Worm (Caenorhabditis elegans): ENCODE results near the gene F38B6.6.

Gene F38B6.6

DNA sequence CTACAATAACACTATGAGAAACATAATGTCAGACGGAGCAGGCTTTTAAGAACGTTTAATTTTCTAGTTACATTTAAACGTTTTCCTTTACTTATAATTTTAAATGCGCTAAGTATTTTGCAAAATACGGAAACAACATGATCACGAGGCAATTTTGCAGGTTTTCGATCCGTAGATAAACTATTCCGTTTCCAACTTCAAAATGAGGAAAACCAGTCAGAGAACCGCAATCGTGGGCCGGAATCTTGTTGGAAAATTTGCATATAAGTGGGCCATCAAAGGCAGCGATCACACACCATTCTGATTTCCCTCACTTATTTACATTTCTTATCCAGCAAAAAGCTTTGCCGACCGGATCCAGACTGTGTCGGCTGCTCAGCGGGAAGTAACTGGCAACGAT lies 17.4 kb downstream of the F38B6.6 start, which contains the start of gene col-172 (continued):
- TF ChIP-seq pax-3 (tag; optimal IDR thresholded peaks at IDR 0.05) (no peak), snpc-4 (tag; optimal IDR thresholded peaks at IDR 0.05) (no peak), pqm-1 (tag; optimal IDR thresholded peaks at IDR 0.05) (no peak)

DNA sequence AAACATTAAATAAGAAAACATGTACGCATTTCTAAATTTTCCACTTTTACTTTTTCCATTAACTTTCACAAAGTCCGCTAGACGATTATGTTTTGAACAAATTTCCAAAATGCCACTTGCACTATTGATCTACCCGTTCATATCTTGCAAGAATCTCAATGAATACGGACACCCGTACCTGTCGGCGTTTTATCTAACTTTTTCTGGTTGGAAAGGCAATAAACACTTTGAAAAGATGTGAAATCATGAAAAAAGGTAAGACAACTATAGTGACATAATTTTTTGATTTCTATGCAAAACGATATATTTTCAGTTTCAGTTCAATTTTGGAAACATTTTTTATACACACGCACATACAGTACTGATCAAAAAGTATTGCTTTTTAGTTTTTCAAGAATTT lies 18.2 kb downstream of the F38B6.6 start:
- TF ChIP-seq fkh-4 (tag; optimal IDR thresholded peaks at IDR 0.05; ENCODE audit: borderline replicate concordance) (no peak), xbp-1 (tag; optimal IDR thresholded peaks at IDR 0.05) (no peak), ceh-82 (tag; optimal IDR thresholded peaks at IDR 0.05) (no peak), lin-39 (tag; optimal IDR thresholded peaks at IDR 0.05) (no peak), nhr-77 (tag; optimal IDR thresholded peaks at IDR 0.05) (no peak), jun-1 (tag; optimal IDR thresholded peaks at IDR 0.05) (no peak), snu-23 (GFP tag; optimal IDR thresholded peaks at IDR 0.05) (no peak), nhr-71 (tag; optimal IDR thresholded peaks at IDR 0.05) (no peak), nhr-47 (tag; optimal IDR thresholded peaks at IDR 0.05) (no peak), lin-14 (GFP tag; optimal IDR thresholded peaks at IDR 0.05) (peak; percentile 17), nhr-85 (tag) (peak; percentile 48), efl-1 (optimal IDR thresholded peaks at IDR 0.05) (no peak), efl-1 (GFP tag; optimal IDR thresholded peaks at IDR 0.05 in 1 of 2) (peak in 1 of 2 experiments; percentile 6), ama-1 (optimal IDR thresholded peaks at IDR 0.05) (no peak), blmp-1 (tag; optimal IDR thresholded peaks at IDR 0.05) (peak; percentile 44), efl-3 (GFP tag; optimal IDR thresholded peaks at IDR 0.05) (no peak), pqm-1 (tag; optimal IDR thresholded peaks at IDR 0.05) (no peak)

DNA sequence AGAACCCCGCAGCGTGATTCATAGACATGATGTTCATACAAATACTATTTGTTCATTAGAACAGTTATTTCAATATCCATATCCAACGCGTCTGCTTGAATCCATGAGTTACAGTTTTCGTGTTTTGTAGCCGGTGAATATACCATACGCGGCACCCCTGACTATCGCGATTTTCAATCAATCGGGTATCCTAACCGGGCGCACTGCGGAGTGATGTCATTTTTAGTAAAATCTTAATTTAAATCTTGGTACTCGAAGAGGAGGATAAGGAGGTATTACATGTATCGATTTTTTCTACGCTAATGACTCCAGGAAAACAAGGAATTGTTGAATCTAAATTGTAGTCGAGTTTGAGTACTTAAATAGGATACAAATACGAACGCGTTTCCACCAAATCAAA lies 20.5 kb downstream of the F38B6.6 start:
- TF ChIP-seq zip-4 (GFP tag; optimal IDR thresholded peaks at IDR 0.05) (no peak), elt-2 (tag; optimal IDR thresholded peaks at IDR 0.05) (no peak), nhr-85 (tag) (peak; percentile 83), blmp-1 (tag; optimal IDR thresholded peaks at IDR 0.05) (peak; percentile 12)

DNA sequence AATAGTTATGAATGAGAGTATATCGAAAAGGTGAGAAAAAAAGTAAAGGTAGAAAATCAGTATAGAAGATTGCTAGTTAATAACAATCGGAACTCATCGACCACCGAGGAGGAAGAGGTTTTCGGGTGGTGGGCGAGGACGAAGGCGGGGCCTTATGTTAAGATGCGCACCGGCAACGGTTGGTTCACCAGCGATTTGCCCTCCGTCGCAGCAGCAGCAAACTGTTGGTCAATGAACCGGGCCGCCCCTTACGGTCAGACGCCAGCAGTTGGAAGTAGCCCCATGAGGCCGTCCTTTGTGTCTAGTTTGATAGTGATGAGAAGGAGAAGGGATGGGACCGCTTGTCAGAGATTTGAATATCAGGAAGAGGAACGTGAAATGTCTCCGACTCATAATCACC lies 21.0 kb downstream of the F38B6.6 start, which contains the start of gene nhr-137:
Gene nhr-137, minus strand, starts transcription at position 101 of the 400 bp plus-strand sequence.
- TF ChIP-seq irx-1 (tag; optimal IDR thresholded peaks at IDR 0.05) (no peak), egl-27 (tag; optimal IDR thresholded peaks at IDR 0.05) (no peak), mab-9 (GFP tag; IDR thresholded peaks at IDR 0.05) (no peak), pax-3 (tag; optimal IDR thresholded peaks at IDR 0.05) (no peak), ama-1 (optimal IDR thresholded peaks at IDR 0.05) (no peak), ceh-63 (GFP tag; optimal IDR thresholded peaks at IDR 0.05) (no peak), efl-1 (optimal IDR thresholded peaks at IDR 0.05) (no peak), efl-1 (GFP tag; optimal IDR thresholded peaks at IDR 0.05 in 1 of 2) (peak in 1 of 2 experiments; percentile 37), grh-1 (GFP tag; IDR thresholded peaks at IDR 0.05) (no peak)

DNA sequence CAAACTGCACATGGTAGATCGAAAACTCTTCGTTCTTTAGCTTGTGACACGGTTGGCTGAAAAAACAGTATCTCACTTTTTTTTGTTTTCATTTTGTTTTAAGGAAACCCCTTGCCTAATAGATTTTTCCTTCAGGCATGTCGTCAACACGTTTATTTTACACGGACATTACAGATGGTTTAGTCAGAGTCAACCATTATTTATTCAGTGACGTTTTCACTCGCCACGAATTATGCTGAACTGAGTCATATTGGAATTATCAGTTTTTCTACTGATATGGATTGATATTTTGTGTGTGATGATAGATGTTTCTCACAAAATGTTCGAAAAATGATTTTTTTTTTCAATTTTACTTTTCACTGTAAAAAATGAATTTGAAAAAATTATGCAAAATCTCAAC lies 22.4 kb downstream of the F38B6.6 start:
- TF ChIP-seq elt-2 (tag; optimal IDR thresholded peaks at IDR 0.05) = peak; percentile 22
- TF ChIP-seq unc-130 (tag; optimal IDR thresholded peaks at IDR 0.05) = no peak

DNA sequence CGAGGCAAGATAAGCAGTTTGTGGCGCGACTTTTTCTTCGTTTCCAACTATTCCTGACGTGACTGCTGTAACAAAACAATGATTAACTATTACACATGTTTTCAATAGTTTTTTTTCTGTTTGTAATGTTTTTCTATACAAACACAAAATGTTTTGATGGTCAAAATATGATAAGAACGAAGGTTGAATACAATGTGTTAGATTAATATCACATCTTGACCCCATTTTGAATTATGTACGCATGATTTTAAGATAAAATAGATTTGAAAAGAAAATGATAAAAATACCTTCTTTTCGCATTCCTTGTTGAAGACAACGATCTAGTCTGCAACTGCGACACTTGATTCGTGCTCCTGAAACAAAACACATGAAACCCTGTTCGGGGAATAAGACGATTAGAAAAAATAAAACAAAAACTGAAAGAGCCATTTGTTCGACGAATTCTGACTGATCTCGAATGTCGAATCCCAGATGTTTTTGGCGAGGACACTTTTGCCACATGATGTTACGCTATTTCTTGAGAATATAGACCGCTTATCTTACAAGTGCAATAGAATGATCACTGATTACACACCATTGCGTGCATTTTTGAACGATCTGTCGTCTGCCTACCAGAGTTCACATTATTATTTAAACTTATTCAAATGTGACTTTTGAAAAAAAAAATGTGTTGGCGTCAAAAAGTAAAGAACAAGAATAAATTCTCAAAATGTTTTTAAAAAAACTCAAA lies 24.6 kb downstream of the F38B6.6 start:
- TF ChIP-seq unc-130 (tag; optimal IDR thresholded peaks at IDR 0.05) = no peak
- TF ChIP-seq pqm-1 (tag; optimal IDR thresholded peaks at IDR 0.05) = no peak
- no peak for TF ChIP-seq vab-15 (tag; optimal IDR thresholded peaks at IDR 0.05)
- TF ChIP-seq nhr-76 (tag; optimal IDR thresholded peaks at IDR 0.05) = no peak
- no peak for TF ChIP-seq dpl-1 (GFP tag; optimal IDR thresholded peaks at IDR 0.05)
- TF ChIP-seq lin-35 (GFP tag; optimal IDR thresholded peaks at IDR 0.05) = peak in 1 of 2 experiments; percentile 23
- TF ChIP-seq nhr-71 (tag; optimal IDR thresholded peaks at IDR 0.05) = peak; percentile 42
- TF ChIP-seq mep-1 (tag; optimal IDR thresholded peaks at IDR 0.05) = no peak
- TF ChIP-seq unc-62 (GFP tag; optimal IDR thresholded peaks at IDR 0.05) = no peak
- TF ChIP-seq irx-1 (tag; optimal IDR thresholded peaks at IDR 0.05) = no peak
- no peak for TF ChIP-seq ceh-82 (tag; optimal IDR thresholded peaks at IDR 0.05)
- TF ChIP-seq C34B4.2 (tag; optimal IDR thresholded peaks at IDR 0.05) = no peak
- TF ChIP-seq skn-1 (tag; optimal IDR thresholded peaks at IDR 0.05) = no peak
- peak; percentile 17 for TF ChIP-seq nhr-90 (tag; optimal IDR thresholded peaks at IDR 0.05; ENCODE audit: poor library complexity)
- TF ChIP-seq sup-37 (GFP tag; optimal IDR thresholded peaks at IDR 0.05) = no peak
- no peak for TF ChIP-seq efl-3 (GFP tag; optimal IDR thresholded peaks at IDR 0.05)
- no peak for TF ChIP-seq nhr-28 (tag; optimal IDR thresholded peaks at IDR 0.05)
- no peak for TF ChIP-seq egl-13 (tag; optimal IDR thresholded peaks at IDR 0.05)
- no peak for TF ChIP-seq snpc-4 (tag; optimal IDR thresholded peaks at IDR 0.05)
- no peak for TF ChIP-seq nhr-11 (tag; optimal IDR thresholded peaks at IDR 0.05)
- TF ChIP-seq mdl-1 (tag; optimal IDR thresholded peaks at IDR 0.05) = peak in 1 of 2 experiments; percentile 1

Data from whole organism, L1 larva.